Fruit fly (Drosophila melanogaster): ENCODE measurements around the gene CG15814.

DNA sequence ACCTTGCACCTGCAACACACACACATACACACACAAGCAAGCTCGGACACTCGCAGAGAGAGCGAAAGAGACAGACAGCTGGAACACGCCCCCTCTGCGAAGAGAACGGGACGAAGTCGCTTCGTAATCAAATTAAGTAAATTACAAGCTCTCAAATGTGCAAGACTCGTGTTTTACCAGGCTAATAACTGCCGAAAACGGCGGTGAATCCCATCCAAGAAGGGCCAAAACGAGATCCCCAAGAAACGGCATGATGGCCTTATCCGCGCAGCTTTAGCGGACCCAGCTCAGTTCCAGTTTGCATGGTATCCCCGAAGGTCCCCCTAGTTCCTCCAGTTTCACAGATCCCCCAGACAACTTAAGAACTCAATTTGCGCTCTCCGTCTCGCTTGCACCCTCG is 46.1 kb downstream of the CG15814 start:
- TF ChIP-seq CG12768 (GFP tag; optimal IDR thresholded peaks at IDR 0.05) (no peak), CG11617 (GFP tag; optimal IDR thresholded peaks at IDR 0.05) (no peak), CG5204 (GFP tag; optimal IDR thresholded peaks at IDR 0.05) (no peak), pad (GFP tag; optimal IDR thresholded peaks at IDR 0.05) (no peak), toe (GFP tag; optimal IDR thresholded peaks at IDR 0.05) (no peak), Crg-1 (GFP tag; optimal IDR thresholded peaks at IDR 0.05) (no peak), Mnt (GFP tag; optimal IDR thresholded peaks at IDR 0.05) (no peak), bab1 (GFP tag; optimal IDR thresholded peaks at IDR 0.05) (no peak), cic (GFP tag; optimal IDR thresholded peaks at IDR 0.05) (no peak), Clk (GFP tag; optimal IDR thresholded peaks at IDR 0.05) (no peak), ovo (GFP tag; optimal IDR thresholded peaks at IDR 0.05) (no peak)
